Worm (Caenorhabditis elegans) whole organism, midembryonic: ENCODE measurements around the gene imp-3.

ENCODE experiments used
- T22C8.4 ChIP-seq: fragments of 200-800 bp; sonication (Bioruptor generic); IDR thresholded peaks from 2 replicates; pipeline ENCODE4 v1.3.6; 2022; ENCODE audit warnings: missing genetic modification characterization, missing compliant biosample characterization
- cog-1 ChIP-seq: sonication (generic microtip); optimal IDR thresholded peaks from 2 replicates; lab custom pipeline; 2016; ENCODE audit warnings: missing genetic modification characterization, missing compliant biosample characterization
- flt-1 ChIP-seq: fragments of 200-800 bp; sonication (Bioruptor generic); IDR thresholded peaks from 2 replicates; pipeline ENCODE4 v1.3.6; 2022; ENCODE audit warnings: missing genetic modification characterization, missing compliant biosample characterization
- klf-2 ChIP-seq: fragments of 200-800 bp; sonication (Bioruptor generic); conservative IDR thresholded peaks from 2 replicates; pipeline ENCODE4 v1.3.6; 2022; ENCODE audit warnings: missing genetic modification reagents, missing genetic modification characterization, missing compliant biosample characterization
- med-1 ChIP-seq: sonication (generic microtip); optimal IDR thresholded peaks from 2 replicates; lab custom pipeline; 2017; ENCODE audit warnings: missing genetic modification characterization, mild to moderate bottlenecking, missing compliant biosample characterization, antibody characterized with exemption, missing genetic modification reagents; ENCODE audit not compliant: insufficient read depth
- ref-1 ChIP-seq: fragments of 200-800 bp; sonication (Bioruptor generic); conservative IDR thresholded peaks from 2 replicates; pipeline ENCODE4 v1.3.6; 2022; ENCODE audit warnings: missing genetic modification reagents, missing genetic modification characterization, missing compliant biosample characterization
- tab-1 ChIP-seq: fragments of 200-800 bp; sonication (Bioruptor generic); IDR thresholded peaks from 2 replicates; pipeline ENCODE4 v1.3.6; 2022; ENCODE audit warnings: missing genetic modification characterization, missing compliant biosample characterization
- ztf-23 ChIP-seq: fragments of 200-800 bp; sonication (Bioruptor generic); IDR thresholded peaks from 2 replicates; pipeline ENCODE4 v1.3.6; 2022; ENCODE audit warnings: missing genetic modification reagents, missing genetic modification characterization, missing compliant biosample characterization
- ztf-29 ChIP-seq: fragments of 200-800 bp; sonication (Bioruptor generic); IDR thresholded peaks from 2 replicates; pipeline ENCODE4 v1.3.6; 2022; ENCODE audit warnings: missing genetic modification reagents, missing genetic modification characterization, missing compliant biosample characterization

The imp-3 gene

DNA sequence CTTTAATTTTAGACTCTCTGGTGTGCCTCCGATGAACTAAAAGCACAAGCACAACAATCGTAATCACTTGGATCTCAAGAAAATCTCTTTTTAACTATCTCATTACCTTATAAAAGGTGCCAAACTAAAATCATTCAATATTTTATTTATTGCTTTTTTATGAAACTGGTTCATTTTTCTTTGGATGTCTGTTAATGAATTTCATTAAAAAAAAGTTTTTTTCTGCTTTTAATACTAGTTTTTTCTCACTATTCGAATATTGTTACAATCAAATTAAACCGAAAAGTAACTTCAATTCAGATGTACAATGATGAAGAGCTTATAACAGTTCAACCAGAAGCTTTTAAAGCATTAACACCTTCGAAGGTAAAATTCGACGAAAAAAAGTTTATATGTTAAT, 13.7 kb downstream of the imp-3 start, which contains the start of gene swd-2.1:
Gene swd-2.1 (plus strand): TSS at position 301 of the 400 bp plus-strand sequence.
- TF ChIP-seq cog-1 (tag; lab: Kevin White, UChicago) (no peak), klf-2 (GFP tag; lab: Robert Waterston, UW) (no peak), ref-1 (GFP tag; lab: Robert Waterston, UW) (no peak), flt-1 (GFP tag; lab: Robert Waterston, UW) (no peak), ztf-29 (GFP tag; lab: Robert Waterston, UW) (no peak), ztf-23 (GFP tag; lab: Robert Waterston, UW) (no peak), tab-1 (GFP tag; lab: Robert Waterston, UW) (no peak), T22C8.4 (GFP tag; lab: Robert Waterston, UW) (no peak), med-1 (GFP tag; lab: Kevin White, UChicago) (no peak)

DNA sequence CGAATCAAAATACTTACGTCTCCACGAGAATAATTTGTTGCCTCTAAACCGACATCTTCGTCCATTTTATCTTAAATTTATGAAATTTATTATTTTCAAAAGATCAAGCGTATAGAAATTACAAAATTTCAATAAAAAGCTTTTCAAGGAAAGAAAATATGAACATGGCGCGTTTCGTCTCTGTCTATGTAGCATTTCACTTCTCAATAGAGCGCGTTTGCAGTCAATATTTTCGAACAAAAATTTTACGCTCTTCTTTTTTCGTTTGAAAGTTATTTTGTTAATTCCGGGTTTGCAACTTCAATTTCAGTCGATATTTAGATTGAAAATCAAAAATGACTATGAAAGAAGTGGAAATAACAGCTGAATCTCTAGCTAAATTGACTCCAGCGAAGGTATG, 15.2 kb downstream of the imp-3 start, which contains the start of the genes hcf-1 and swd-2.2:
Gene hcf-1 (minus strand): TSS at position 70 of the 400 bp plus-strand sequence.
Gene swd-2.2 (plus strand): TSS at position 206 of the 400 bp plus-strand sequence.
- TF ChIP-seq cog-1 (tag; lab: Kevin White, UChicago): no peak
- TF ChIP-seq ztf-29 (GFP tag; lab: Robert Waterston, UW): no peak
- no peak for TF ChIP-seq klf-2 (GFP tag; lab: Robert Waterston, UW)
- TF ChIP-seq ref-1 (GFP tag; lab: Robert Waterston, UW): no peak
- no peak for TF ChIP-seq ztf-23 (GFP tag; lab: Robert Waterston, UW)
- TF ChIP-seq flt-1 (GFP tag; lab: Robert Waterston, UW): no peak
- TF ChIP-seq T22C8.4 (GFP tag; lab: Robert Waterston, UW): no peak
- TF ChIP-seq tab-1 (GFP tag; lab: Robert Waterston, UW): no peak
- no peak for TF ChIP-seq med-1 (GFP tag; lab: Kevin White, UChicago)

DNA sequence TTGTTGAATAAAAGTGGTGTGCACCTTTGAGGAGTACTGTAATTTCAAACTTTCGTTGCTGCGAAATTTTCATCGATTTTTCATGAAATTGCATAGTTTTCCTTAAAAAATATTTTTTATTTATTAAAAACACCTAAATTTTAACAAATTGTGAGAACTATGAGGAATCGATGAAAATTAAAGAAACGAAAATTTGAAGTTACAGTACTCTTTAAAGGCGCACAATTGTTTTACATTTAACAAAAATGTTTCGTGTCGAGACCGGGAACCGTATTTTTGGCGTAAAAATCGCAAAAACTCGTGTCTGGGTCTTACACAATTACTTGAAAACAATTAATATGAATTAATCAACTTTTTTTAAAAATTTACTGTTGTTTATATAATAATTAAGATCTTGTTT, 19.3 kb downstream of the imp-3 start, which contains the start of gene rdl-1:
Gene rdl-1 (minus strand): TSS at position 101 of the 400 bp plus-strand sequence.
- TF ChIP-seq cog-1 (tag; lab: Kevin White, UChicago) (no peak), flt-1 (GFP tag; lab: Robert Waterston, UW) (no peak), T22C8.4 (GFP tag; lab: Robert Waterston, UW) (no peak), tab-1 (GFP tag; lab: Robert Waterston, UW) (no peak), med-1 (GFP tag; lab: Kevin White, UChicago) (no peak)

DNA sequence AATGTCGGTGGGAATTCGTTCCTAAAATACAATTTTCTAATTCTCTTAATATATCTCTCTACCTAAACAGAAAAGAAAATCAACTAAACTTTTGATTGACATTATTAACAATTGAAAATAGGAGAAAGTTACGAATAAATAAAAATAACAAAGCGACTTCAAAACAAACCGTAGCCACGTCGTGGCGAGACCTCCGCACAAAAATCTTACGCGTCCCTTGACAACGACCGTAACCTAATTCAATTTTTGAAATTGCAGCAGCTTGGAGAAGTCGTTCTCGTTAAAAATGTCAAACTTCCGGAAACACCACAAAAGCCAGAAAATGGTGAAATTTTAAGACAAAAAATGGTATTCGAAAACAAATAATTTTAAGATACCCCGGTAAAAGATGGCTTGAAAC, 25.1 kb downstream of the imp-3 start:
- TF ChIP-seq cog-1 (tag; lab: Kevin White, UChicago): no peak
- no peak for TF ChIP-seq klf-2 (GFP tag; lab: Robert Waterston, UW)
- no peak for TF ChIP-seq ztf-23 (GFP tag; lab: Robert Waterston, UW)
- TF ChIP-seq tab-1 (GFP tag; lab: Robert Waterston, UW): no peak
- no peak for TF ChIP-seq flt-1 (GFP tag; lab: Robert Waterston, UW)

DNA sequence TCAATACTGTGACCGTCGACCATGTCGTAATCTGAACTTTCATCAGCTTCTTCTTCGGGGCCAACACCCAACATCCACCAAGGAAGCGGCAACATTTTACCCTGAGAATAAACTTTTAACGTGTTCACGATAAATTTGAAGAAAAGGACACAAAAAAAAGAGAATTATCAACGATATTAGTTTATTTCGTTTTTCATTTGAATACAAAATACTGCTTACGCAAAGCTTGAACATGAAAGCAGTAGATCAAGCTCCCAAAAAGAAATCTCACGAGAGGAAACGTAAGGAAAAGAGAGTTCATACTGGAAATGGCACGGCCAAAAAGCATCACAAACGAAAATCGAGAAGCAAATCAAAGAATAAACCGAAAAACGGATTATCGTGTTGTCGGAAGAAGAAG, 25.7 kb downstream of the imp-3 start, which contains the start of the genes C46A5.6 and C46A5.1:
Gene C46A5.6 (minus strand): TSS at position 101 of the 400 bp plus-strand sequence.
Gene C46A5.1 (plus strand): TSS at position 184 of the 400 bp plus-strand sequence.
- no peak for TF ChIP-seq med-1 (GFP tag; lab: Kevin White, UChicago)
- no peak for TF ChIP-seq flt-1 (GFP tag; lab: Robert Waterston, UW)
- TF ChIP-seq tab-1 (GFP tag; lab: Robert Waterston, UW): no peak
- TF ChIP-seq ref-1 (GFP tag; lab: Robert Waterston, UW): no peak
- TF ChIP-seq ztf-23 (GFP tag; lab: Robert Waterston, UW): no peak
- no peak for TF ChIP-seq cog-1 (tag; lab: Kevin White, UChicago)
- TF ChIP-seq ztf-29 (GFP tag; lab: Robert Waterston, UW): no peak
- TF ChIP-seq T22C8.4 (GFP tag; lab: Robert Waterston, UW): no peak
- TF ChIP-seq klf-2 (GFP tag; lab: Robert Waterston, UW): no peak

DNA sequence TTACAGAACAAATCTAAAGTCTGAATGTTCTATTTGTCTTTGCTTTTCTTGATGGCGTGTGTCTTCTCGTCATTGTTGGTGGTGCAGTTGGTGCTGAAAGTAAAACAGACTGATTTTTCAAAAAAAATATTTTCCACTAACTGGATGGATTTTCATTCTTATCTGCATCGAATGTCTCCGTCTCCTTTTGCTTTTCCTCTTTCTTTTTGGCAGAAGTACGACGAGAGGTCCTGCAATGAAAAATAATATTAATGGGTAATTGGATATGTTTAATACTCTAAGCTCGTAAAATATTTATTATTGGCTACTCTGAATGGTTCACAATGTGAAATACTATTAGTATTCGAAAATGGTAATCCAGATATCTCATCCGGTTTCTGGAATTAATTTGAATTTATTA, 29.3 kb downstream of the imp-3 start, which contains the start of gene del-7:
Gene del-7 (plus strand): TSS at position 301 of the 400 bp plus-strand sequence.
- TF ChIP-seq med-1 (GFP tag; lab: Kevin White, UChicago): no peak
- TF ChIP-seq flt-1 (GFP tag; lab: Robert Waterston, UW): no peak
- TF ChIP-seq ref-1 (GFP tag; lab: Robert Waterston, UW): no peak
- TF ChIP-seq klf-2 (GFP tag; lab: Robert Waterston, UW): no peak
- no peak for TF ChIP-seq ztf-23 (GFP tag; lab: Robert Waterston, UW)
- TF ChIP-seq tab-1 (GFP tag; lab: Robert Waterston, UW): no peak
- TF ChIP-seq T22C8.4 (GFP tag; lab: Robert Waterston, UW): no peak
- no peak for TF ChIP-seq ztf-29 (GFP tag; lab: Robert Waterston, UW)
- no peak for TF ChIP-seq cog-1 (tag; lab: Kevin White, UChicago)

DNA sequence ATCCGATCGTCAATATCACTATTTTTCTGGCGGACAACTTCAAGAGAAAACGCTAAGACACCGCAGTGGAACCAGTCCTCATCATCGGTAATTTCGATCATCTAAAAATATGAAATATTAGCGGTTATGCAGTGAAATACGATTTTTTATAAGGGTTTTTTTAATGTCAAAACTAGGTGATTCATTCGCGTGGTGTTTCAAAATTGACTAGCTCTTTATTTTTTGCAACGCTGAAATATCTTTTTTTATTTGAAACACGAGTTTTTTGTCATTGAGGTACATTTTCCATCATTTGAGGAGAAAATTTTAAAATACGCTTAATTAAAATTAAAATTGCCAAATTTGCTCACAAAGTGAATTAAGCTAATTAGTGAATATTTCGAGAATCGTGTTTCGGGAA, 29.9 kb downstream of the imp-3 start, which contains the start of gene dsb-3:
Gene dsb-3 (minus strand): TSS at position 101 of the 400 bp plus-strand sequence.
- TF ChIP-seq ref-1 (GFP tag; lab: Robert Waterston, UW): no peak
- no peak for TF ChIP-seq flt-1 (GFP tag; lab: Robert Waterston, UW)
- no peak for TF ChIP-seq med-1 (GFP tag; lab: Kevin White, UChicago)
- TF ChIP-seq cog-1 (tag; lab: Kevin White, UChicago): no peak
- TF ChIP-seq ztf-29 (GFP tag; lab: Robert Waterston, UW): no peak
- TF ChIP-seq ztf-23 (GFP tag; lab: Robert Waterston, UW): no peak
- TF ChIP-seq klf-2 (GFP tag; lab: Robert Waterston, UW): no peak
- TF ChIP-seq T22C8.4 (GFP tag; lab: Robert Waterston, UW): no peak
- no peak for TF ChIP-seq tab-1 (GFP tag; lab: Robert Waterston, UW)

DNA sequence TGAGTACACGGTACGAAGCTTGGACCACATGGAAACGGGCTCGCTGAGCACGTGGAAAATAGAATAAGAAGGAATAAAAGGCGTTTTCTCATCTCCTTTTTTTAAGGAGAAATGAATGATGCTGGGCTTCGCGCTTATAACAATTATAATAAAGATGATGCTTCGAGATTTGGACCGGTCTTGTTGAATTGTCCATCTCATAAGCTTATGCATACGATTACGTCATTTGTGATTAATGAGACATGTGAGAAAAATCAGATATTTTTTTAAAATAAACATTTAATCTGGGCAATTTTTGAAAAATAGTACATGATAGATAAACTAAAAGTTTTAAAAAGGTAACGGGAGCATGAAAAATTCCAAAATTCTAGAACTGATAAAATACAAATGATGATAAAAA, 32.2 kb downstream of the imp-3 start, which contains the start of gene C46A5.4:
Gene C46A5.4 (minus strand): TSS at position 101 of the 400 bp plus-strand sequence.
- TF ChIP-seq cog-1 (tag; lab: Kevin White, UChicago) (no peak), T22C8.4 (GFP tag; lab: Robert Waterston, UW) (no peak), flt-1 (GFP tag; lab: Robert Waterston, UW) (no peak), ztf-29 (GFP tag; lab: Robert Waterston, UW) (no peak), med-1 (GFP tag; lab: Kevin White, UChicago) (no peak), tab-1 (GFP tag; lab: Robert Waterston, UW) (no peak), ref-1 (GFP tag; lab: Robert Waterston, UW) (no peak), ztf-23 (GFP tag; lab: Robert Waterston, UW) (no peak), klf-2 (GFP tag; lab: Robert Waterston, UW) (no peak)
